Fruit fly (Drosophila melanogaster) whole organism, embryonic: Measurements from ENCODE around the gene Glut4EF.

Experiments
- Abd-B ChIP-seq: fragments of 200-800 bp; sonication (Bioruptor generic); optimal IDR thresholded peaks from 2 replicates; lab custom pipeline; 2018; ENCODE audit warnings: missing biosample characterization, mild to moderate bottlenecking, missing genetic modification characterization, moderate library complexity
- Asciz ChIP-seq: fragments of 200-800 bp; sonication (Bioruptor generic); optimal IDR thresholded peaks from 2 replicates; lab custom pipeline; 2017; ENCODE audit warnings: missing biosample characterization, mild to moderate bottlenecking, missing genetic modification characterization, missing genetic modification reagents
- C15 ChIP-seq: fragments of 200-800 bp; sonication (Bioruptor generic); IDR thresholded peaks from 3 replicates; pipeline ENCODE4 v1.3.6; 2022; ENCODE audit warnings: missing biosample characterization, missing genetic modification characterization
- CG10267 ChIP-seq: fragments of 200-800 bp; sonication (Bioruptor generic); optimal IDR thresholded peaks from 2 replicates; lab custom pipeline; 2018; ENCODE audit warnings: missing biosample characterization, mild to moderate bottlenecking, missing genetic modification characterization, moderate library complexity
- CG10431 ChIP-seq: fragments of 200-800 bp; sonication (Bioruptor generic); optimal IDR thresholded peaks from 3 replicates; lab custom pipeline; 2018; ENCODE audit warnings: missing biosample characterization, mild to moderate bottlenecking, missing genetic modification characterization
- CG10979 ChIP-seq: fragments of 200-800 bp; sonication (Bioruptor generic); optimal IDR thresholded peaks from 2 replicates; lab custom pipeline; 2018; ENCODE audit warnings: missing biosample characterization, mild to moderate bottlenecking, missing genetic modification characterization, moderate library complexity
- CG11696 ChIP-seq: fragments of 200-800 bp; sonication (Bioruptor generic); IDR thresholded peaks from 2 replicates; pipeline ENCODE4 v1.3.6; 2022; ENCODE audit warnings: missing biosample characterization, missing genetic modification characterization
- CG15479 ChIP-seq: fragments of 200-800 bp; sonication (Bioruptor generic); optimal IDR thresholded peaks from 3 replicates; lab custom pipeline; 2019; ENCODE audit warnings: missing biosample characterization, mild to moderate bottlenecking, missing genetic modification characterization, moderate library complexity
- CG16863 ChIP-seq: fragments of 200-800 bp; sonication (Bioruptor generic); optimal IDR thresholded peaks from 3 replicates; lab custom pipeline; 2016; ENCODE audit warnings: missing biosample characterization, missing genetic modification characterization
- CG17328 ChIP-seq: fragments of 200-800 bp; sonication (Bioruptor generic); IDR thresholded peaks from 2 replicates; pipeline ENCODE4 v1.3.6; 2022; ENCODE audit warnings: missing biosample characterization, missing genetic modification characterization
- CG17361 ChIP-seq: fragments of 200-800 bp; sonication (Bioruptor generic); IDR thresholded peaks from 3 replicates; pipeline ENCODE4 v1.3.6; 2022; ENCODE audit warnings: missing biosample characterization, missing genetic modification characterization
- CG1792 ChIP-seq: fragments of 200-800 bp; sonication (Bioruptor generic); optimal IDR thresholded peaks from 2 replicates; lab custom pipeline; 2016; ENCODE audit warnings: missing biosample characterization, missing genetic modification characterization
- CG18476 ChIP-seq: fragments of 200-800 bp; sonication (Bioruptor generic); optimal IDR thresholded peaks from 2 replicates; lab custom pipeline; 2016; ENCODE audit warnings: missing biosample characterization, mild to moderate bottlenecking, missing genetic modification characterization
- CG2202 ChIP-seq: fragments of 200-800 bp; sonication (Bioruptor generic); optimal IDR thresholded peaks from 2 replicates; lab custom pipeline; 2018; ENCODE audit warnings: missing biosample characterization, mild to moderate bottlenecking, missing genetic modification characterization
- CG30403 ChIP-seq: fragments of 200-800 bp; sonication (Bioruptor generic); optimal IDR thresholded peaks from 3 replicates; lab custom pipeline; 2016; ENCODE audit warnings: missing biosample characterization, missing genetic modification characterization
- CG4360 ChIP-seq: fragments of 200-800 bp; sonication (Bioruptor generic); IDR thresholded peaks from 2 replicates; pipeline ENCODE4 v1.3.6; 2022; ENCODE audit warnings: missing biosample characterization, missing genetic modification characterization
- CG6254 ChIP-seq: fragments of 200-800 bp; sonication (Bioruptor generic); optimal IDR thresholded peaks from 3 replicates; lab custom pipeline; 2017; ENCODE audit warnings: mild to moderate bottlenecking, missing biosample characterization, missing genetic modification reagents, missing genetic modification characterization
- CG6813 ChIP-seq: fragments of 200-800 bp; sonication (Bioruptor generic); optimal IDR thresholded peaks from 2 replicates; lab custom pipeline; 2017; ENCODE audit warnings: missing biosample characterization, missing genetic modification characterization, mild to moderate bottlenecking, moderate library complexity, missing genetic modification reagents
- CG7271 ChIP-seq: fragments of 200-800 bp; sonication (Bioruptor generic); optimal IDR thresholded peaks from 2 replicates; lab custom pipeline; 2018; ENCODE audit warnings: missing biosample characterization, mild to moderate bottlenecking, missing genetic modification characterization, moderate library complexity
- CG7372 ChIP-seq: fragments of 200-800 bp; sonication (Bioruptor generic); IDR thresholded peaks from 2 replicates; pipeline ENCODE4 v1.3.6; 2022; ENCODE audit warnings: missing biosample characterization, missing genetic modification characterization
- CG7556 ChIP-seq: fragments of 200-800 bp; sonication (Bioruptor generic); optimal IDR thresholded peaks from 2 replicates; lab custom pipeline; 2017; ENCODE audit warnings: missing biosample characterization, mild to moderate bottlenecking, missing genetic modification characterization
- CG9727 ChIP-seq: fragments of 200-800 bp; sonication (Bioruptor generic); optimal IDR thresholded peaks from 3 replicates; lab custom pipeline; 2017; ENCODE audit warnings: missing biosample characterization, mild to moderate bottlenecking, missing genetic modification characterization
- CoRest ChIP-seq: fragments of 200-800 bp; sonication (Bioruptor generic); optimal IDR thresholded peaks from 3 replicates; lab custom pipeline; 2018; ENCODE audit warnings: missing biosample characterization, mild to moderate bottlenecking, missing genetic modification characterization, moderate library complexity
- D19A ChIP-seq: fragments of 200-800 bp; optimal IDR thresholded peaks from 3 replicates; lab custom pipeline; 2019; ENCODE audit warnings: missing biosample characterization, mild to moderate bottlenecking, missing genetic modification characterization, moderate library complexity
- Drgx ChIP-seq: fragments of 200-800 bp; sonication (Bioruptor generic); IDR thresholded peaks from 2 replicates; pipeline ENCODE4 v1.3.6; 2022; ENCODE audit warnings: missing biosample characterization, missing genetic modification characterization
- ERR ChIP-seq: fragments of 200-800 bp; sonication (Bioruptor generic); optimal IDR thresholded peaks from 2 replicates; lab custom pipeline; 2016; ENCODE audit warnings: missing biosample characterization, missing genetic modification characterization
- HmgD ChIP-seq: fragments of 200-800 bp; sonication (Bioruptor generic); optimal IDR thresholded peaks from 3 replicates; lab custom pipeline; 2016; ENCODE audit warnings: missing biosample characterization, missing genetic modification characterization
- Hr78 ChIP-seq, 2 experiments: fragments of 200-800 bp in 1 of 2; fragments of >200 bp in 1 of 2; sonication (Bioruptor generic) in 1 of 2; optimal IDR thresholded peaks; 2 replicates each; lab custom pipeline; 2017 to 2019; ENCODE audit warnings: missing biosample characterization in 2 of 2, missing genetic modification characterization in 2 of 2, mild to moderate bottlenecking in 1 of 2, moderate library complexity in 1 of 2
- Neu2 ChIP-seq: fragments of 200-800 bp; sonication (Bioruptor generic); optimal IDR thresholded peaks from 3 replicates; lab custom pipeline; 2016; ENCODE audit warnings: missing biosample characterization, missing genetic modification characterization, borderline replicate concordance
- Ravus ChIP-seq: fragments of 200-800 bp; sonication (Bioruptor generic); IDR thresholded peaks from 2 replicates; pipeline ENCODE4 v1.3.6; 2022; ENCODE audit warnings: missing biosample characterization, missing genetic modification characterization
- Xrp1 ChIP-seq: fragments of 200-800 bp; sonication (Bioruptor generic); IDR thresholded peaks from 2 replicates; pipeline ENCODE4 v1.3.6; 2022; ENCODE audit warnings: missing biosample characterization, missing genetic modification characterization
- ash1 ChIP-seq: fragments of 200-800 bp; sonication (Bioruptor generic); optimal IDR thresholded peaks from 2 replicates; lab custom pipeline; 2018; ENCODE audit warnings: missing biosample characterization, mild to moderate bottlenecking, missing genetic modification characterization
- eve ChIP-seq, 2 experiments: fragments of >200 bp; optimal IDR thresholded peaks; 2 replicates each; lab custom pipeline; 2017; ENCODE audit warnings: missing biosample characterization in 2 of 2, missing genetic modification characterization in 2 of 2
- fd96Cb ChIP-seq: fragments of 200-800 bp; sonication (Bioruptor generic); optimal IDR thresholded peaks from 2 replicates; lab custom pipeline; 2018; ENCODE audit warnings: missing biosample characterization, mild to moderate bottlenecking, missing genetic modification characterization, moderate library complexity
- gce ChIP-seq: fragments of 200-800 bp; sonication (Bioruptor generic); IDR thresholded peaks from 3 replicates; pipeline ENCODE4 v1.3.6; 2022; ENCODE audit warnings: missing biosample characterization, missing genetic modification characterization
- mld ChIP-seq: fragments of 200-800 bp; sonication (Bioruptor generic); IDR thresholded peaks from 3 replicates; pipeline ENCODE4 v1.3.6; 2022; ENCODE audit warnings: missing biosample characterization, missing genetic modification characterization; ENCODE audit not compliant: partially characterized antibody
- nmo ChIP-seq: fragments of 200-800 bp; sonication (Bioruptor generic); optimal IDR thresholded peaks from 2 replicates; lab custom pipeline; 2018; ENCODE audit warnings: missing biosample characterization, mild to moderate bottlenecking, missing genetic modification characterization, moderate library complexity
- org-1 ChIP-seq: fragments of 200-800 bp; sonication (Bioruptor generic); optimal IDR thresholded peaks from 2 replicates; lab custom pipeline; 2017; ENCODE audit warnings: missing biosample characterization, missing genetic modification characterization
- pho ChIP-seq: fragments of 200-800 bp; sonication (Bioruptor generic); optimal IDR thresholded peaks from 2 replicates; lab custom pipeline; 2016; ENCODE audit warnings: missing biosample characterization, missing genetic modification characterization
- pita ChIP-seq: fragments of 200-800 bp; sonication (Bioruptor generic); optimal IDR thresholded peaks from 2 replicates; lab custom pipeline; 2017; ENCODE audit warnings: missing biosample characterization, mild to moderate bottlenecking, missing genetic modification characterization
- prd ChIP-seq, 3 experiments: fragments of >200 bp in 2 of 3; fragments of 200-800 bp in 1 of 3; sonication (Bioruptor generic) in 1 of 3; optimal IDR thresholded peaks in 2 of 3; IDR thresholded peaks in 1 of 3; 2 replicates in 2 of 3; 3 replicates in 1 of 3; pipeline versions ENCODE4 v1.3.6 to Lab custom; 2017 to 2022; ENCODE audit warnings: missing biosample characterization in 1 of 3, missing genetic modification characterization in 1 of 3
- seq ChIP-seq: fragments of 200-800 bp; sonication (Bioruptor generic); IDR thresholded peaks from 2 replicates; pipeline ENCODE4 v1.3.6; 2022; ENCODE audit warnings: missing biosample characterization, missing genetic modification characterization
- tna ChIP-seq: fragments of 200-800 bp; sonication (Bioruptor generic); IDR thresholded peaks from 2 replicates; pipeline ENCODE4 v1.3.6; 2022; ENCODE audit warnings: missing biosample characterization, missing genetic modification characterization; ENCODE audit not compliant: partially characterized antibody
- unpg ChIP-seq: fragments of 200-800 bp; sonication (Bioruptor generic); optimal IDR thresholded peaks from 3 replicates; lab custom pipeline; 2018; ENCODE audit warnings: missing biosample characterization, mild to moderate bottlenecking, missing genetic modification characterization, moderate library complexity
- vvl ChIP-seq: fragments of 200-800 bp; sonication (Bioruptor generic); IDR thresholded peaks from 2 replicates; pipeline ENCODE4 v1.3.6; 2022; ENCODE audit warnings: missing biosample characterization, missing genetic modification characterization

Glut4EF gene

dm6 chr3R:9870378-9870777 is 4.1 kb upstream of the Glut4EF start (continued):
- TF ChIP-seq eve (GFP tag; optimal IDR thresholded peaks at IDR 0.05; lab: Kevin White, UChicago), result peak in 1 of 2 experiments; percentile 75
- no peak for TF ChIP-seq ash1 (GFP tag; lab: Kevin White, UChicago)
- TF ChIP-seq CG7271, result no peak
- 0 out of 3 replicates have a peak, but pooled peaks have one; percentile 16 for TF ChIP-seq gce
- peak; percentile 7 for TF ChIP-seq CG7556
- no peak for TF ChIP-seq CG16863 (GFP tag; lab: Kevin White, UChicago)
- no peak for TF ChIP-seq org-1 (GFP tag; lab: Kevin White, UChicago)
- TF ChIP-seq CoRest (tag; lab: Kevin White, UChicago), result no peak
- TF ChIP-seq HmgD (GFP tag; lab: Kevin White, UChicago), result no peak
- peak; percentile 38 for TF ChIP-seq CG30403 (GFP tag; lab: Kevin White, UChicago)
- TF ChIP-seq Drgx, result no peak
- TF ChIP-seq tna, result no peak
- no peak for TF ChIP-seq CG11696 (GFP tag; lab: Robert Waterston, UW)
- TF ChIP-seq Ravus (GFP tag; lab: Robert Waterston, UW), result no peak
- no peak for TF ChIP-seq CG9727 (GFP tag; lab: Kevin White, UChicago)
- TF ChIP-seq C15 (GFP tag; lab: Robert Waterston, UW), result no peak
- TF ChIP-seq Xrp1 (GFP tag; lab: Robert Waterston, UW), result peak; percentile 14
- no peak for TF ChIP-seq CG10431 (GFP tag; lab: Kevin White, UChicago)
- peak; percentile 42 for TF ChIP-seq CG10979
- no peak for TF ChIP-seq Asciz (GFP tag; lab: Kevin White, UChicago)
- TF ChIP-seq pita (GFP tag; lab: Kevin White, UChicago), result no peak
- TF ChIP-seq CG17361 (GFP tag; lab: Robert Waterston, UW), result 0 out of 3 replicates have a peak, but pooled peaks have one; percentile 41
- TF ChIP-seq Neu2 (GFP tag; lab: Kevin White, UChicago), result no peak
- no peak for TF ChIP-seq CG1792 (GFP tag; lab: Kevin White, UChicago)
- peak in 1 of 2 experiments; percentile 59 for TF ChIP-seq Hr78 (GFP tag; optimal IDR thresholded peaks at IDR 0.05; lab: Kevin White, UChicago)
- no peak for TF ChIP-seq CG7372 (GFP tag; lab: Robert Waterston, UW)
- TF ChIP-seq pho (GFP tag; lab: Kevin White, UChicago), result no peak
- TF ChIP-seq fd96Cb (tag; lab: Kevin White, UChicago), result peak; percentile 42
- TF ChIP-seq CG2202 (tag; lab: Kevin White, UChicago), result no peak
- TF ChIP-seq CG15479, result no peak
- peak; percentile 12 for TF ChIP-seq Abd-B (GFP tag; lab: Kevin White, UChicago)
- no peak for TF ChIP-seq vvl (GFP tag; lab: Robert Waterston, UW)
- TF ChIP-seq nmo (GFP tag; lab: Kevin White, UChicago), result peak; percentile 17
- TF ChIP-seq CG6813 (GFP tag; lab: Kevin White, UChicago), result no peak
- no peak for TF ChIP-seq ERR (GFP tag; lab: Kevin White, UChicago)
- TF ChIP-seq CG6254, result no peak
- TF ChIP-seq CG17328 (GFP tag; lab: Robert Waterston, UW), result no peak
- TF ChIP-seq CG4360 (GFP tag; lab: Robert Waterston, UW), result no peak
- no peak for TF ChIP-seq unpg (GFP tag; lab: Kevin White, UChicago)
- peak; percentile 0 for TF ChIP-seq D19A
- TF ChIP-seq prd (optimal IDR thresholded peaks at IDR 0.05; lab: Kevin White, UChicago), result no peak
- TF ChIP-seq prd (GFP tag; IDR thresholded peaks at IDR 0.05; lab: Robert Waterston, UW), result peak; percentile 11; the same call in 1 of the 3 replicates
- no peak for TF ChIP-seq seq (GFP tag; lab: Robert Waterston, UW)
- no peak for TF ChIP-seq mld
- no peak for TF ChIP-seq CG18476 (GFP tag; lab: Kevin White, UChicago)
- TF ChIP-seq CG10267 (tag; lab: Kevin White, UChicago), result peak; percentile 19
